Fruit fly (Drosophila melanogaster): ENCODE data around the gene CG9117.

DNA sequence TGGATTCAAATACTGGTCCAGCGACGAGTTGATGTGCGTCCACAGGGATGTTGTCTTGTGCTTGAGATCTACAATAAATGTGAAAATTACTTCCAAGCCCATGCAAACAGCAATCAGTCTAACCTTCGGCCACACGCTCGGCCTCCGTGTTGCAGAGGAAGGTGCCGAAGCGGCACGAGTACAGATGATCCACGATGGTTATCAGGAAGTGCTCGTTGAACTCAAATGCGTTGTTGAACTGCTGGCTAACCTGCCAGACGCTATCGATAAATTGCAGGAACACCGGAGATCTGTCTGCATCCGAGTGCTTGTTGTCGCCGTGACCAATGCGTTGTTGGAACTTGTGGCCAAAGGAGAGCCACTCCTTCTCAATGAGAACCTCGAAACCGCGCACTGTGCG lies 2.5 kb downstream of the CG9117 start:
- TF ChIP-seq CG14711 (tag; optimal IDR thresholded peaks at IDR 0.05) (no peak), Hr96 (GFP tag; optimal IDR thresholded peaks at IDR 0.05) (no peak), CG7101 (tag; optimal IDR thresholded peaks at IDR 0.05) (no peak), kay (GFP tag; ENCODE audit: borderline replicate concordance) (no peak), cnc (optimal IDR thresholded peaks at IDR 0.05) (no peak), Clk (GFP tag; optimal IDR thresholded peaks at IDR 0.05) (no peak), Mnt (GFP tag; optimal IDR thresholded peaks at IDR 0.05) (no peak), ovo (GFP tag; optimal IDR thresholded peaks at IDR 0.05) (no peak), Crg-1 (GFP tag; optimal IDR thresholded peaks at IDR 0.05) (no peak), CG11617 (GFP tag; optimal IDR thresholded peaks at IDR 0.05) (no peak), CG12768 (GFP tag; optimal IDR thresholded peaks at IDR 0.05) (no peak)

Data from whole organism, adult.